Worm (Caenorhabditis elegans) whole organism, mixed stage, embryonic: Measurements from ENCODE around the gene R08D7.7.

Experiments used
- cnd-1 ChIP-seq: fragments of 200-800 bp; sonication (Bioruptor generic); optimal IDR thresholded peaks from 2 replicates; lab custom pipeline; 2018; ENCODE audit warnings: mild to moderate bottlenecking, missing genetic modification characterization, missing compliant biosample characterization
- elt-1 ChIP-seq: sonication (generic microtip); optimal IDR thresholded peaks from 2 replicates; lab custom pipeline; 2017; ENCODE audit warnings: missing genetic modification characterization, mild to moderate bottlenecking, missing compliant biosample characterization, antibody characterized with exemption, moderate library complexity, borderline replicate concordance; ENCODE audit not compliant: insufficient read depth
- flh-1 ChIP-seq: fragments of 200-800 bp; sonication (Bioruptor generic); optimal IDR thresholded peaks from 2 replicates; lab custom pipeline; 2018; ENCODE audit warnings: mild to moderate bottlenecking, missing genetic modification characterization, moderate library complexity, missing compliant biosample characterization
- hlh-1 ChIP-seq: fragments of 150-350 bp; optimal IDR thresholded peaks from 2 replicates; lab custom pipeline; 2014; ENCODE audit warnings: missing biosample characterization, missing genetic modification reagents, missing genetic modification characterization
- lsy-2 ChIP-seq: fragments of 150-350 bp; optimal IDR thresholded peaks from 2 replicates; lab custom pipeline; 2014; ENCODE audit warnings: missing biosample characterization, missing genetic modification characterization
- nhr-12 ChIP-seq: fragments of 150-350 bp; optimal IDR thresholded peaks from 2 replicates; lab custom pipeline; 2014; ENCODE audit warnings: missing biosample characterization, missing genetic modification characterization
- nhr-237 ChIP-seq: fragments of 150-350 bp; optimal IDR thresholded peaks from 2 replicates; lab custom pipeline; 2014; ENCODE audit warnings: missing biosample characterization, missing genetic modification characterization
- nhr-76 ChIP-seq: sonication (generic microtip); optimal IDR thresholded peaks from 2 replicates; lab custom pipeline; 2017; ENCODE audit warnings: missing biosample characterization, missing genetic modification characterization
- snpc-4 ChIP-seq: fragments of 150-350 bp; optimal IDR thresholded peaks from 2 replicates; lab custom pipeline; 2014; ENCODE audit warnings: missing biosample characterization, missing genetic modification characterization
- tbx-8 ChIP-seq: fragments of 200-800 bp; sonication (Bioruptor generic); optimal IDR thresholded peaks from 2 replicates; lab custom pipeline; 2018; ENCODE audit warnings: mild to moderate bottlenecking, missing genetic modification characterization, moderate library complexity, missing compliant biosample characterization
- ztf-11 ChIP-seq: fragments of 150-350 bp; optimal IDR thresholded peaks from 2 replicates; lab custom pipeline; 2014; ENCODE audit warnings: missing biosample characterization, missing genetic modification characterization

DNA sequence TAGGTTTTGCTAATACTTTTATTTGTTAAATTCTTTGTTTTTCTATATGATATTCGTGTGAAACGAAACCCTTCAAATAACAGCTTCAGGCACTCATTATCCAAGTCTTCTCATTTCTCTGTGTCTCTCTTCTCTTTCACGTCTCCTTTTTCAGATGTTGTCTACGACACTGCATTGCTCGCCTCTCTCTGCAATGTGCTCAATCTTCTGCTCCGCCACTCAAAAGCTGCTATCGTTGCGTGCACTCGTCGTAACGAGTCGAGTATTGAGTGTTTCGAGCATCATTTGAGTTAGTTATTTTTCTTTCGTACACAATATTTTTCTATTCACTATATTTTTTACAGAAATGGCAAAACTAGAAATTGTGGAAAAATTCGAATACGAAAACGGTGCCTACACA is 16.7 kb upstream of the R08D7.7 start:
- TF ChIP-seq snpc-4 (tag; lab: Kevin White, UChicago): no peak
- TF ChIP-seq hlh-1 (tag; lab: Kevin White, UChicago): no peak
- TF ChIP-seq nhr-12: no peak
- no peak for TF ChIP-seq elt-1 (tag; lab: Kevin White, UChicago)
- TF ChIP-seq flh-1 (GFP tag; lab: Kevin White, UChicago): no peak
- no peak for TF ChIP-seq tbx-8 (GFP tag; lab: Kevin White, UChicago)
- no peak for TF ChIP-seq lsy-2
- no peak for TF ChIP-seq ztf-11 (tag; lab: Kevin White, UChicago)
- no peak for TF ChIP-seq nhr-76 (tag; lab: Kevin White, UChicago)
- TF ChIP-seq nhr-237 (tag; lab: Kevin White, UChicago): no peak
- TF ChIP-seq cnd-1 (tag; lab: Kevin White, UChicago): no peak
